Worm (Caenorhabditis elegans) whole organism, L4 larva: ENCODE results near the gene C10E2.5.
A peak's percentile ranks its signal among the peaks of the same experiment; 100 is the strongest.

Experiments
- F37D6.2 ChIP-seq: sonication (generic microtip); optimal IDR thresholded peaks from 2 replicates; lab custom pipeline; 2016; ENCODE audit warnings: mild to moderate bottlenecking, missing genetic modification characterization, missing compliant biosample characterization
- R02D3.7 ChIP-seq: fragments of 150-350 bp; sonication (generic microtip); optimal IDR thresholded peaks from 3 replicates; lab custom pipeline; 2014; ENCODE audit warnings: missing biosample characterization, missing genetic modification characterization
- ZK337.2 ChIP-seq: fragments of 200-800 bp; sonication (Bioruptor generic); IDR thresholded peaks from 2 replicates; pipeline ENCODE4 v1.3.6; 2022; ENCODE audit warnings: missing genetic modification reagents, missing genetic modification characterization, missing compliant biosample characterization
- aha-1 ChIP-seq: fragments of 150-350 bp; peaks from one replicate; lab custom pipeline; 2014; ENCODE audit warnings: missing biosample characterization, missing genetic modification characterization
- ceh-44 ChIP-seq: fragments of 200-800 bp; sonication (Bioruptor generic); IDR thresholded peaks from 2 replicates; pipeline ENCODE4 v1.3.6; 2022; ENCODE audit warnings: missing genetic modification reagents, missing genetic modification characterization, missing compliant biosample characterization
- ceh-82 ChIP-seq: sonication (generic microtip); optimal IDR thresholded peaks from 2 replicates; lab custom pipeline; 2017; ENCODE audit warnings: missing biosample characterization, missing genetic modification characterization
- daf-16 ChIP-seq, 3 experiments: sonication (generic microtip); optimal IDR thresholded peaks; 2 replicates each; lab custom pipeline; 2016 to 2017; ENCODE audit warnings: missing genetic modification characterization in 3 of 3, missing genetic modification reagents in 3 of 3, mild to moderate bottlenecking in 2 of 3, missing compliant biosample characterization in 2 of 3, missing biosample characterization in 1 of 3, moderate library complexity in 1 of 3
- daf-8 ChIP-seq: fragments of 200-800 bp; sonication (Bioruptor generic); IDR thresholded peaks from 2 replicates; pipeline ENCODE4 v1.3.6; 2022; ENCODE audit warnings: missing genetic modification characterization, missing compliant biosample characterization
- dmd-8 ChIP-seq: fragments of 200-800 bp; sonication (Bioruptor generic); IDR thresholded peaks from 2 replicates; pipeline ENCODE4 v1.3.6; 2022; ENCODE audit warnings: missing genetic modification characterization, missing compliant biosample characterization
- dmd-9 ChIP-seq: fragments of 200-800 bp; sonication (Bioruptor generic); IDR thresholded peaks from 2 replicates; pipeline ENCODE4 v1.3.6; 2022; ENCODE audit warnings: missing genetic modification reagents, missing genetic modification characterization, missing compliant biosample characterization
- duxl-1 ChIP-seq: sonication (generic microtip); optimal IDR thresholded peaks from 2 replicates; lab custom pipeline; 2016; ENCODE audit warnings: mild to moderate bottlenecking, missing genetic modification characterization, moderate library complexity, missing compliant biosample characterization; ENCODE audit not compliant: poor library complexity
- dve-1 ChIP-seq: sonication (generic microtip); optimal IDR thresholded peaks from 2 replicates; lab custom pipeline; 2017; ENCODE audit warnings: antibody characterized with exemption, mild to moderate bottlenecking, missing genetic modification characterization, missing compliant biosample characterization; ENCODE audit not compliant: insufficient read depth
- egl-43 ChIP-seq: fragments of 200-800 bp; sonication (Bioruptor generic); IDR thresholded peaks from 2 replicates; pipeline ENCODE4 v1.3.6; 2022; ENCODE audit warnings: missing genetic modification reagents, missing genetic modification characterization, missing compliant biosample characterization
- fkh-10 ChIP-seq: fragments of 150-350 bp; optimal IDR thresholded peaks from 2 replicates; lab custom pipeline; 2014; ENCODE audit warnings: missing biosample characterization, missing genetic modification reagents, missing genetic modification characterization
- fos-1 ChIP-seq: fragments of 150-350 bp; optimal IDR thresholded peaks from 2 replicates; lab custom pipeline; 2014; ENCODE audit warnings: missing biosample characterization, missing genetic modification characterization
- hif-1 ChIP-seq, 2 experiments: sonication (generic microtip); optimal IDR thresholded peaks; 2 replicates each; lab custom pipeline; 2016 to 2017; ENCODE audit warnings: missing compliant biosample characterization in 2 of 2, missing genetic modification characterization in 2 of 2, missing genetic modification reagents in 2 of 2, missing genotype in 2 of 2, mild to moderate bottlenecking in 1 of 2
- hlh-11 ChIP-seq: fragments of 200-800 bp; sonication (Bioruptor generic); optimal IDR thresholded peaks from 2 replicates; lab custom pipeline; 2018; ENCODE audit warnings: mild to moderate bottlenecking, missing genetic modification characterization, missing compliant biosample characterization
- hlh-30 ChIP-seq: sonication (generic microtip); optimal IDR thresholded peaks from 2 replicates; lab custom pipeline; 2017; ENCODE audit warnings: antibody characterized with exemption, mild to moderate bottlenecking, missing genetic modification characterization, missing compliant biosample characterization; ENCODE audit not compliant: insufficient read depth
- hmg-1.1 ChIP-seq: fragments of 200-800 bp; sonication (Bioruptor generic); IDR thresholded peaks from 2 replicates; pipeline ENCODE4 v1.3.6; 2022; ENCODE audit warnings: missing genetic modification reagents, missing genetic modification characterization, missing compliant biosample characterization
- lim-7 ChIP-seq: fragments of 200-800 bp; sonication (Bioruptor generic); IDR thresholded peaks from 2 replicates; pipeline ENCODE4 v1.3.6; 2022; ENCODE audit warnings: missing genetic modification characterization, missing compliant biosample characterization
- lin-39 ChIP-seq: fragments of 150-350 bp; optimal IDR thresholded peaks from 2 replicates; lab custom pipeline; 2014; ENCODE audit warnings: missing biosample characterization, missing genetic modification reagents, missing genetic modification characterization
- lir-3 ChIP-seq: sonication (generic microtip); optimal IDR thresholded peaks from 2 replicates; lab custom pipeline; 2016; ENCODE audit warnings: mild to moderate bottlenecking, missing genetic modification characterization, missing compliant biosample characterization
- lsy-2 ChIP-seq, 2 experiments: fragments of 150-350 bp in 1 of 2; sonication (generic microtip) in 1 of 2; optimal IDR thresholded peaks; 2 replicates each; lab custom pipeline; 2014 to 2017; ENCODE audit warnings: missing biosample characterization in 2 of 2, missing genetic modification characterization in 2 of 2
- mdl-1 ChIP-seq, 2 experiments: fragments of 150-350 bp in 1 of 2; sonication (generic microtip) in 1 of 2; optimal IDR thresholded peaks; 2 replicates each; lab custom pipeline; 2014 to 2017; ENCODE audit warnings: missing biosample characterization in 2 of 2, missing genetic modification characterization in 2 of 2
- mes-2 ChIP-seq: sonication (generic microtip); optimal IDR thresholded peaks from 2 replicates; lab custom pipeline; 2016; ENCODE audit warnings: missing genotype, mild to moderate bottlenecking, missing genetic modification characterization, missing compliant biosample characterization; ENCODE audit not compliant: poor library complexity, severe bottlenecking
- nhr-10 ChIP-seq: fragments of 150-350 bp; optimal IDR thresholded peaks from 2 replicates; lab custom pipeline; 2014; ENCODE audit warnings: missing biosample characterization, missing genetic modification characterization
- nhr-25 ChIP-seq: sonication (generic microtip); optimal IDR thresholded peaks from 2 replicates; lab custom pipeline; 2017; ENCODE audit warnings: missing genetic modification characterization, mild to moderate bottlenecking, missing compliant biosample characterization, antibody characterized with exemption, moderate library complexity, borderline replicate concordance; ENCODE audit not compliant: insufficient read depth
- nhr-42 ChIP-seq: fragments of 200-800 bp; sonication (Bioruptor generic); IDR thresholded peaks from 2 replicates; pipeline ENCODE4 v1.3.6; 2022; ENCODE audit warnings: missing genetic modification characterization, missing compliant biosample characterization
- pha-4 ChIP-seq, 2 experiments: fragments of 150-350 bp in 1 of 2; fragments of 200-800 bp in 1 of 2; sonication (Bioruptor generic) in 1 of 2; IDR thresholded peaks in 1 of 2; optimal IDR thresholded peaks in 1 of 2; 2 replicates each; pipeline versions ENCODE4 v1.3.6 to Lab custom; 2014 to 2022; ENCODE audit warnings: missing genetic modification characterization in 2 of 2, missing genetic modification reagents in 2 of 2, missing biosample characterization in 1 of 2, missing compliant biosample characterization in 1 of 2
- pqm-1 ChIP-seq: sonication (generic microtip); optimal IDR thresholded peaks from 2 replicates; lab custom pipeline; 2017; ENCODE audit warnings: missing biosample characterization, missing genetic modification characterization
- rbr-2 ChIP-seq: sonication (generic microtip); optimal IDR thresholded peaks from 2 replicates; lab custom pipeline; 2016; ENCODE audit warnings: missing genotype, missing genetic modification characterization, missing compliant biosample characterization
- saeg-2 ChIP-seq: fragments of 200-800 bp; sonication (Bioruptor generic); IDR thresholded peaks from 2 replicates; pipeline ENCODE4 v1.3.6; 2022; ENCODE audit warnings: missing genetic modification reagents, missing genetic modification characterization, missing compliant biosample characterization
- set-16 ChIP-seq: fragments of 200-800 bp; sonication (Bioruptor generic); IDR thresholded peaks from 2 replicates; pipeline ENCODE4 v1.3.6; 2022; ENCODE audit warnings: missing genetic modification reagents, missing genetic modification characterization, missing compliant biosample characterization
- skn-1 ChIP-seq: fragments of 150-350 bp; optimal IDR thresholded peaks from 2 replicates; lab custom pipeline; 2014; ENCODE audit warnings: missing biosample characterization, missing genetic modification characterization
- spr-3 ChIP-seq: fragments of 200-800 bp; sonication (Bioruptor generic); optimal IDR thresholded peaks from 2 replicates; lab custom pipeline; 2018; ENCODE audit warnings: mild to moderate bottlenecking, missing genetic modification characterization, missing compliant biosample characterization
- vab-7 ChIP-seq: fragments of 200-800 bp; sonication (Bioruptor generic); IDR thresholded peaks from 2 replicates; pipeline ENCODE4 v1.3.6; 2022; ENCODE audit warnings: missing genetic modification reagents, missing genetic modification characterization, missing compliant biosample characterization
- zfp-2 ChIP-seq: sonication (generic microtip); optimal IDR thresholded peaks from 2 replicates; lab custom pipeline; 2016; ENCODE audit warnings: mild to moderate bottlenecking, missing genetic modification characterization, missing compliant biosample characterization
- zip-2 ChIP-seq: fragments of 150-350 bp; optimal IDR thresholded peaks from 2 replicates; lab custom pipeline; 2014; ENCODE audit warnings: missing biosample characterization, missing genetic modification characterization

The C10E2.5 gene

ce11 chrX:16793470-16793869 lies 39.1 kb upstream of the C10E2.5 start (continued):
- TF ChIP-seq fkh-10 (GFP tag; lab: Kevin White, UChicago) = peak; percentile 8
- no peak for TF ChIP-seq nhr-25
- TF ChIP-seq rbr-2 (tag; lab: Kevin White, UChicago) = no peak
- no peak for TF ChIP-seq vab-7 (GFP tag; lab: Robert Waterston, UW)
- TF ChIP-seq daf-8 (GFP tag; lab: Robert Waterston, UW) = no peak
- TF ChIP-seq hmg-1.1 (GFP tag; lab: Robert Waterston, UW) = peak; percentile 40; the same call in 1 of the 2 replicates
- TF ChIP-seq hlh-11 (tag; lab: Kevin White, UChicago) = peak; percentile 30
- TF ChIP-seq zip-2 (tag; lab: Kevin White, UChicago) = no peak
- TF ChIP-seq daf-16 (GFP tag; optimal IDR thresholded peaks at IDR 0.05; lab: Kevin White, UChicago) = no peak
- peak; percentile 57 for TF ChIP-seq daf-16 (tag; optimal IDR thresholded peaks at IDR 0.05; lab: Kevin White, UChicago)
- TF ChIP-seq zfp-2 (tag; lab: Kevin White, UChicago) = no peak
- TF ChIP-seq spr-3 (GFP tag; lab: Kevin White, UChicago) = no peak
- TF ChIP-seq pqm-1 (tag; lab: Kevin White, UChicago) = no peak
- TF ChIP-seq ceh-44 = no peak
- no peak for TF ChIP-seq ceh-82 (tag; lab: Kevin White, UChicago)
- TF ChIP-seq skn-1 = no peak
- no peak for TF ChIP-seq dve-1 (tag; lab: Kevin White, UChicago)
- TF ChIP-seq nhr-42 (GFP tag; lab: Robert Waterston, UW) = no peak
- no peak for TF ChIP-seq dmd-8 (GFP tag; lab: Robert Waterston, UW)
- TF ChIP-seq lin-39 (tag; lab: Kevin White, UChicago) = no peak
- peak in 1 of 2 experiments; percentile 62 for TF ChIP-seq mdl-1 (tag; optimal IDR thresholded peaks at IDR 0.05; lab: Kevin White, UChicago)
- TF ChIP-seq F37D6.2 (tag; lab: Kevin White, UChicago) = no peak
- TF ChIP-seq hif-1 (tag; optimal IDR thresholded peaks at IDR 0.05; lab: Kevin White, UChicago) = peak in 1 of 2 experiments; percentile 78
- TF ChIP-seq lim-7 = 0 out of 2 replicates have a peak, but pooled peaks have one; percentile 7
- TF ChIP-seq fos-1 (tag; lab: Kevin White, UChicago) = no peak
- TF ChIP-seq saeg-2 (GFP tag; lab: Robert Waterston, UW) = no peak
- TF ChIP-seq mes-2 (tag; lab: Kevin White, UChicago) = no peak
- TF ChIP-seq nhr-10 (tag; lab: Kevin White, UChicago) = no peak
- TF ChIP-seq lsy-2 (tag; optimal IDR thresholded peaks at IDR 0.05; lab: Kevin White, UChicago) = peak in 1 of 2 experiments; percentile 48
- no peak for TF ChIP-seq pha-4 (GFP tag; IDR thresholded peaks at IDR 0.05; lab: Robert Waterston, UW)
- TF ChIP-seq pha-4 (tag; optimal IDR thresholded peaks at IDR 0.05; lab: Kevin White, UChicago) = no peak
- TF ChIP-seq ZK337.2 (GFP tag; lab: Robert Waterston, UW) = no peak
- TF ChIP-seq duxl-1 (tag; lab: Kevin White, UChicago) = peak; percentile 5
- TF ChIP-seq dmd-9 (GFP tag; lab: Robert Waterston, UW) = no peak

ce11 chrX:16792700-16793176 lies 38.4 kb upstream of the C10E2.5 start, which contains the start of gene got-1.2:
Gene got-1.2, minus strand, starts transcription at chrX:16793126.
- TF ChIP-seq duxl-1 (tag; lab: Kevin White, UChicago) (no peak), hlh-30 (tag; lab: Kevin White, UChicago) (peak; percentile 15), lir-3 (tag; lab: Kevin White, UChicago) (no peak), R02D3.7 (tag; lab: Kevin White, UChicago) (no peak), aha-1 (peak; percentile 86), set-16 (GFP tag; lab: Robert Waterston, UW) (peak; percentile 69), nhr-25 (no peak), egl-43 (no peak)
- TF ChIP-seq, all 104 proteins: peak for 3
